Worm (Caenorhabditis elegans) whole organism, midembryonic: ENCODE results near the gene mdt-26.

Source experiments
- T22C8.4 ChIP-seq: fragments of 200-800 bp; sonication (Bioruptor generic); IDR thresholded peaks from 2 replicates; pipeline ENCODE4 v1.3.6; 2022; ENCODE audit warnings: missing genetic modification characterization, missing compliant biosample characterization
- cog-1 ChIP-seq: sonication (generic microtip); optimal IDR thresholded peaks from 2 replicates; lab custom pipeline; 2016; ENCODE audit warnings: missing genetic modification characterization, missing compliant biosample characterization
- klf-2 ChIP-seq: fragments of 200-800 bp; sonication (Bioruptor generic); conservative IDR thresholded peaks from 2 replicates; pipeline ENCODE4 v1.3.6; 2022; ENCODE audit warnings: missing genetic modification reagents, missing genetic modification characterization, missing compliant biosample characterization
- med-1 ChIP-seq: sonication (generic microtip); optimal IDR thresholded peaks from 2 replicates; lab custom pipeline; 2017; ENCODE audit warnings: missing genetic modification characterization, mild to moderate bottlenecking, missing compliant biosample characterization, antibody characterized with exemption, missing genetic modification reagents; ENCODE audit not compliant: insufficient read depth

DNA sequence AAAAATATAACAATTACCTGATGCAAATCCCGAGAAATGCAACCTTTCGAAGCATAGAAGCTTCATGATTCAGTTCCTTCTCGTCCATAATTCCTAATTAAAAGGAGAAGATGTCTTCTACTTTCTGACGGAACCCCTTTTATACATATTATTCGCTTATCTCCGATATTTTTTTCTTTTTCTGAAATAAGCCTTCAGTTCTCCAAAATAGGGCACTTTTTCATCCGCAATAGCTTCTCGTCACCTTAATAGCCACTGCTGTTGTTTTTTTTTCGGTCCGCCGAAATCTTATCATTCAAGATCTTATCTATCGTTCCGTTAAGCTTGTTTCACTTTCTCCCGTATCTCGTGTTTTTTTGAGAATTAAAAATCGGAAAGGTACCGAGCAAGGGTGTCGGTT, 8.6 kb upstream of the mdt-26 start, which contains the start of gene bli-2:
- TF ChIP-seq T22C8.4 (GFP tag; lab: Robert Waterston, UW) (no peak), med-1 (GFP tag; lab: Kevin White, UChicago) (no peak), klf-2 (GFP tag; lab: Robert Waterston, UW) (no peak), cog-1 (tag; lab: Kevin White, UChicago) (no peak)
